Fruit fly (Drosophila melanogaster) whole organism, embryonic: ENCODE measurements around the gene Rab39.

Experiments
- CG10462 ChIP-seq: fragments of 200-800 bp; sonication (Bioruptor generic); optimal IDR thresholded peaks from 2 replicates; lab custom pipeline; 2016; ENCODE audit warnings: missing biosample characterization, missing genetic modification characterization
- CG10654 ChIP-seq: fragments of 200-800 bp; sonication (Bioruptor generic); optimal IDR thresholded peaks from 2 replicates; lab custom pipeline; 2016; ENCODE audit warnings: missing biosample characterization, missing genetic modification characterization
- CG11723 ChIP-seq: fragments of 200-800 bp; sonication (Bioruptor generic); optimal IDR thresholded peaks from 2 replicates; lab custom pipeline; 2017; ENCODE audit warnings: missing biosample characterization, mild to moderate bottlenecking, missing genetic modification characterization
- CG13624 ChIP-seq: fragments of 200-800 bp; sonication (Bioruptor generic); optimal IDR thresholded peaks from 2 replicates; lab custom pipeline; 2016; ENCODE audit warnings: missing biosample characterization, missing genetic modification characterization
- CG14441 ChIP-seq: fragments of 200-800 bp; sonication (Bioruptor generic); IDR thresholded peaks from 2 replicates; pipeline ENCODE4 v1.3.6; 2022; ENCODE audit warnings: missing biosample characterization, missing genetic modification characterization
- CG14860 ChIP-seq: fragments of 200-800 bp; sonication (Bioruptor generic); IDR thresholded peaks from 3 replicates; pipeline ENCODE4 v1.3.6; 2022; ENCODE audit warnings: missing biosample characterization, missing genetic modification characterization; ENCODE audit not compliant: partially characterized antibody
- CG18764 ChIP-seq: fragments of 200-800 bp; sonication (Bioruptor generic); optimal IDR thresholded peaks from 3 replicates; lab custom pipeline; 2016; ENCODE audit warnings: missing biosample characterization, missing genetic modification characterization
- CG2875 ChIP-seq: fragments of 200-800 bp; sonication (Bioruptor generic); optimal IDR thresholded peaks from 2 replicates; lab custom pipeline; 2017; ENCODE audit warnings: missing biosample characterization, mild to moderate bottlenecking, missing genetic modification characterization, missing genetic modification reagents
- CG2889 ChIP-seq: fragments of 200-800 bp; sonication (Bioruptor generic); IDR thresholded peaks from 3 replicates; pipeline ENCODE4 v1.3.6; 2022; ENCODE audit warnings: missing biosample characterization, missing genetic modification characterization
- CG32772 ChIP-seq: fragments of 200-800 bp; sonication (Bioruptor generic); IDR thresholded peaks from 2 replicates; pipeline ENCODE4 v1.3.6; 2022; ENCODE audit warnings: missing biosample characterization, missing genetic modification characterization
- CG4360 ChIP-seq: fragments of 200-800 bp; sonication (Bioruptor generic); IDR thresholded peaks from 2 replicates; pipeline ENCODE4 v1.3.6; 2022; ENCODE audit warnings: missing biosample characterization, missing genetic modification characterization
- CG6175 ChIP-seq: fragments of 200-800 bp; sonication (Bioruptor generic); IDR thresholded peaks from 3 replicates; pipeline ENCODE4 v1.3.6; 2022; ENCODE audit warnings: missing biosample characterization, missing genetic modification characterization
- CG6683 ChIP-seq: fragments of 200-800 bp; sonication (Bioruptor generic); optimal IDR thresholded peaks from 2 replicates; lab custom pipeline; 2017; ENCODE audit warnings: missing biosample characterization, mild to moderate bottlenecking, missing genetic modification characterization, missing genetic modification reagents
- CG6765 ChIP-seq: fragments of 200-800 bp; sonication (Bioruptor generic); optimal IDR thresholded peaks from 3 replicates; lab custom pipeline; 2017; ENCODE audit warnings: missing biosample characterization, mild to moderate bottlenecking, missing genetic modification characterization
- CG6791 ChIP-seq: fragments of 200-800 bp; sonication (Bioruptor generic); IDR thresholded peaks from 3 replicates; pipeline ENCODE4 v1.3.6; 2022; ENCODE audit warnings: missing biosample characterization, missing genetic modification characterization; ENCODE audit not compliant: partially characterized antibody
- CG6854 ChIP-seq: fragments of 200-800 bp; sonication (Bioruptor generic); optimal IDR thresholded peaks from 3 replicates; lab custom pipeline; 2017; ENCODE audit warnings: missing biosample characterization, mild to moderate bottlenecking, missing genetic modification characterization
- CG7372 ChIP-seq: fragments of 200-800 bp; sonication (Bioruptor generic); IDR thresholded peaks from 2 replicates; pipeline ENCODE4 v1.3.6; 2022; ENCODE audit warnings: missing biosample characterization, missing genetic modification characterization
- CG8765 ChIP-seq: fragments of 200-800 bp; sonication (Bioruptor generic); IDR thresholded peaks from 2 replicates; pipeline ENCODE4 v1.3.6; 2022; ENCODE audit warnings: missing biosample characterization, missing genetic modification characterization
- CG9215 ChIP-seq: fragments of 200-800 bp; sonication (Bioruptor generic); IDR thresholded peaks from 2 replicates; pipeline ENCODE4 v1.3.6; 2022; ENCODE audit warnings: missing biosample characterization, missing genetic modification characterization
- CG9797 ChIP-seq: fragments of 200-800 bp; sonication (Bioruptor generic); optimal IDR thresholded peaks from 3 replicates; lab custom pipeline; 2018; ENCODE audit warnings: missing biosample characterization, mild to moderate bottlenecking, missing genetic modification characterization
- D ChIP-seq, 2 experiments: fragments of 200-800 bp in 1 of 2; fragments of >200 bp in 1 of 2; sonication (Bioruptor generic) in 1 of 2; optimal IDR thresholded peaks; 2 replicates in 1 of 2; 3 replicates in 1 of 2; lab custom pipeline; 2017; ENCODE audit warnings: mild to moderate bottlenecking in 1 of 2, missing biosample characterization in 1 of 2, missing genetic modification characterization in 1 of 2, missing genetic modification reagents in 1 of 2
- D19A ChIP-seq: fragments of 200-800 bp; optimal IDR thresholded peaks from 3 replicates; lab custom pipeline; 2019; ENCODE audit warnings: missing biosample characterization, mild to moderate bottlenecking, missing genetic modification characterization, moderate library complexity
- D19B ChIP-seq: fragments of 200-800 bp; sonication (Bioruptor generic); optimal IDR thresholded peaks from 2 replicates; lab custom pipeline; 2017; ENCODE audit warnings: missing biosample characterization, mild to moderate bottlenecking, missing genetic modification characterization
- Drgx ChIP-seq: fragments of 200-800 bp; sonication (Bioruptor generic); IDR thresholded peaks from 2 replicates; pipeline ENCODE4 v1.3.6; 2022; ENCODE audit warnings: missing biosample characterization, missing genetic modification characterization
- Ets65A ChIP-seq: fragments of 200-800 bp; sonication (Bioruptor generic); peaks from one replicate; lab custom pipeline; 2016; ENCODE audit warnings: missing biosample characterization, missing genetic modification characterization
- GATAe ChIP-seq: fragments of 200-800 bp; sonication (Bioruptor generic); conservative IDR thresholded peaks from 2 replicates; pipeline ENCODE4 v1.3.6; 2022; ENCODE audit warnings: missing biosample characterization, missing genetic modification characterization
- HHEX ChIP-seq: fragments of 200-800 bp; sonication (Bioruptor generic); optimal IDR thresholded peaks from 3 replicates; lab custom pipeline; 2017; ENCODE audit warnings: missing biosample characterization, mild to moderate bottlenecking, missing genetic modification characterization, missing genetic modification reagents
- HLH54F ChIP-seq: fragments of 200-800 bp; sonication (Bioruptor generic); optimal IDR thresholded peaks from 3 replicates; lab custom pipeline; 2016; ENCODE audit warnings: missing biosample characterization, missing genetic modification characterization
- Hey ChIP-seq: fragments of 200-800 bp; sonication (Bioruptor generic); optimal IDR thresholded peaks from 3 replicates; lab custom pipeline; 2018; ENCODE audit warnings: missing biosample characterization, mild to moderate bottlenecking, missing genetic modification characterization
- HmgZ ChIP-seq: fragments of 200-800 bp; sonication (Bioruptor generic); optimal IDR thresholded peaks from 2 replicates; lab custom pipeline; 2018; ENCODE audit warnings: missing biosample characterization, mild to moderate bottlenecking, missing genetic modification characterization
- Hsf ChIP-seq: fragments of 200-800 bp; sonication (Bioruptor generic); optimal IDR thresholded peaks from 3 replicates; lab custom pipeline; 2016; ENCODE audit warnings: missing biosample characterization, missing genetic modification characterization
- Oli ChIP-seq: fragments of 200-800 bp; sonication (Bioruptor generic); optimal IDR thresholded peaks from 2 replicates; lab custom pipeline; 2018; ENCODE audit warnings: missing biosample characterization, mild to moderate bottlenecking, missing genetic modification characterization, moderate library complexity
- bcd ChIP-seq: fragments of 200-800 bp; sonication (Bioruptor generic); optimal IDR thresholded peaks from 2 replicates; lab custom pipeline; 2017; ENCODE audit warnings: missing biosample characterization, mild to moderate bottlenecking, missing genetic modification characterization
- dan ChIP-seq: fragments of 200-800 bp; sonication (Bioruptor generic); IDR thresholded peaks from 2 replicates; pipeline ENCODE4 v1.3.6; 2022; ENCODE audit warnings: missing biosample characterization, missing genetic modification characterization
- dimm ChIP-seq: fragments of 200-800 bp; sonication (Bioruptor generic); IDR thresholded peaks from 2 replicates; pipeline ENCODE4 v1.3.6; 2022; ENCODE audit warnings: missing biosample characterization, missing genetic modification characterization
- disco-r ChIP-seq: fragments of 200-800 bp; sonication (Bioruptor generic); optimal IDR thresholded peaks from 2 replicates; lab custom pipeline; 2016; ENCODE audit warnings: missing biosample characterization, missing genetic modification characterization
- dm ChIP-seq: fragments of 200-800 bp; sonication (Bioruptor generic); optimal IDR thresholded peaks from 3 replicates; lab custom pipeline; 2016; ENCODE audit warnings: missing biosample characterization, missing genetic modification characterization
- fd102C ChIP-seq: fragments of 200-800 bp; sonication (Bioruptor generic); optimal IDR thresholded peaks from 2 replicates; lab custom pipeline; 2018; ENCODE audit warnings: missing biosample characterization, mild to moderate bottlenecking, missing genetic modification characterization, moderate library complexity
- gcm ChIP-seq: fragments of 200-800 bp; sonication (Bioruptor generic); optimal IDR thresholded peaks from 2 replicates; lab custom pipeline; 2019; ENCODE audit warnings: missing biosample characterization, mild to moderate bottlenecking, missing genetic modification characterization, moderate library complexity
- inv ChIP-seq: fragments of 200-800 bp; sonication (Bioruptor generic); IDR thresholded peaks from 2 replicates; pipeline ENCODE4 v1.3.6; 2022; ENCODE audit warnings: missing biosample characterization, missing genetic modification characterization; ENCODE audit not compliant: partially characterized antibody
- lbe ChIP-seq: fragments of 200-800 bp; sonication (Bioruptor generic); optimal IDR thresholded peaks from 2 replicates; lab custom pipeline; 2016; ENCODE audit warnings: missing biosample characterization, mild to moderate bottlenecking, missing genetic modification characterization
- onecut ChIP-seq: fragments of 200-800 bp; sonication (Bioruptor generic); IDR thresholded peaks from 2 replicates; pipeline ENCODE4 v1.3.6; 2022; ENCODE audit warnings: missing biosample characterization, missing genetic modification characterization
- run ChIP-seq: fragments of 200-800 bp; sonication (Bioruptor generic); optimal IDR thresholded peaks from 3 replicates; lab custom pipeline; 2018; ENCODE audit warnings: missing biosample characterization, mild to moderate bottlenecking, missing genetic modification characterization
- scrt ChIP-seq: fragments of 200-800 bp; sonication (Bioruptor generic); optimal IDR thresholded peaks from 2 replicates; lab custom pipeline; 2018; ENCODE audit warnings: missing biosample characterization, mild to moderate bottlenecking, missing genetic modification characterization, moderate library complexity
- tap ChIP-seq: fragments of 200-800 bp; optimal IDR thresholded peaks from 3 replicates; lab custom pipeline; 2019; ENCODE audit warnings: missing biosample characterization, mild to moderate bottlenecking, missing genetic modification characterization, moderate library complexity
- tup ChIP-seq: fragments of 200-800 bp; sonication (Bioruptor generic); optimal IDR thresholded peaks from 2 replicates; lab custom pipeline; 2016; ENCODE audit warnings: missing biosample characterization, mild to moderate bottlenecking, missing genetic modification characterization, moderate library complexity
- zfh2 ChIP-seq: fragments of 200-800 bp; sonication (Bioruptor generic); optimal IDR thresholded peaks from 2 replicates; lab custom pipeline; 2016; ENCODE audit warnings: missing biosample characterization, missing genetic modification characterization

The Rab39 gene

DNA sequence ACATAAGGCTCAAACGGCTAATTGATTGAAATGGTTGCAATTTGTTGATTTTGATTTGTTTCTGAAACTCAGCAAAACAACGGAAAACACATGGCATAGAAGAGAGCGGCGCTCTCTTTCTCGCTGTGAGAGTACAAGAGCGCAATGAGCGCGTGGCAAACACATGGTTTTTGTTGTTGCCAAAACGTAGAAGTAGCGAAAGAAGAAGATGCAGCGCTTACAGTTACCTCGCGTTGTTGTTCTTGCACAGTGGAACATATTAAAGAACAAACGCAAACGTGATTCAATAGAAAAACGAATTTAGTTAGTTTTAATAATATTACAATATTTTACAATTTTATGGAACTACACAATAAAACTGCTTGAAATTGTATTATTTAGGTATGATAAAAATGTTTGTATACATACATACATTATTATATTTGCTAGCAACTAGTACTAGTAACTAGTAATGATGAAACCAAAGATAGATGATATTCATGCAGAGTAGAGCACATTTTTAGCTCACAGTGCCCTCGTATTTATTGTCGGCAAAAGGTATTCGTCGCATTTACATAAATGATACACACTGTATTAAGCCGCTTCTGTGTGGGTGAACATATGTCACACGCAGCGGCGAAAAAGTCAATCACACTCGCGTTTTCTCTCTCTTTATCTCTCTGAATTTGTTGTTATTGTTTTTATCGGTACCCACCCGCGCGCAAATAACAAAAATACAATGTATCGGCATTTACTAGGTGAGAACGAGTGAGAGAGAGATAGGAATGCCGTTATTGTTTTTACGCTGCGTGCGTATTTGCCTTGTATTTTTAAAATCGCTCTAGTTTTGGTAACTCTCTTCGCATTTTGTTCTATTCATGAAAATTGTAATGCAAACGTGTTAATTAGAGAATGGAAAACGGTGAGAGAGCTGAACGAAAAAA, 29.3 kb upstream of the Rab39 start (continued):
- peak; percentile 97 for TF ChIP-seq Oli
- TF ChIP-seq tup (GFP tag; lab: Kevin White, UChicago), result peak; percentile 65
- peak; percentile 84 for TF ChIP-seq zfh2 (GFP tag; lab: Kevin White, UChicago)
- peak; percentile 84 for TF ChIP-seq CG14441 (GFP tag; lab: Robert Waterston, UW)
- peak; percentile 75 for TF ChIP-seq CG13624 (GFP tag; lab: Kevin White, UChicago)
- TF ChIP-seq CG18764, result peak; percentile 86
- peak; percentile 77 for TF ChIP-seq onecut
- no peak for TF ChIP-seq CG6791 (GFP tag; lab: Robert Waterston, UW)
- TF ChIP-seq HmgZ (tag; lab: Kevin White, UChicago), result peak; percentile 88
- peak; percentile 79 for TF ChIP-seq Drgx (GFP tag; lab: Robert Waterston, UW)
- TF ChIP-seq lbe (GFP tag; lab: Kevin White, UChicago), result peak; percentile 87
- peak; percentile 24 for TF ChIP-seq CG9797 (GFP tag; lab: Kevin White, UChicago)
- TF ChIP-seq dm (GFP tag; lab: Kevin White, UChicago), result peak; percentile 36
- peak; percentile 90 for TF ChIP-seq CG11723 (GFP tag; lab: Kevin White, UChicago)
- peak; percentile 47 for TF ChIP-seq Hey (tag; lab: Kevin White, UChicago)
- TF ChIP-seq tap (tag; lab: Kevin White, UChicago), result peak; percentile 88
- peak; percentile 90 for TF ChIP-seq Hsf (GFP tag; lab: Kevin White, UChicago)
- TF ChIP-seq D (optimal IDR thresholded peaks at IDR 0.05; lab: Kevin White, UChicago), result no peak
- TF ChIP-seq D (GFP tag; optimal IDR thresholded peaks at IDR 0.05; lab: Kevin White, UChicago), result peak; percentile 95
- peak; percentile 54; the same call in 1 of the 2 replicates for TF ChIP-seq dan (GFP tag; lab: Robert Waterston, UW)
- TF ChIP-seq CG6683 (GFP tag; lab: Kevin White, UChicago), result peak; percentile 91
- TF ChIP-seq HHEX, result peak; percentile 96
- TF ChIP-seq CG7372 (GFP tag; lab: Robert Waterston, UW), result peak; percentile 86
- TF ChIP-seq inv (GFP tag; lab: Robert Waterston, UW), result no peak
- peak; percentile 87 for TF ChIP-seq CG9215 (GFP tag; lab: Robert Waterston, UW)
- peak; percentile 93 for TF ChIP-seq D19A (tag; lab: Kevin White, UChicago)
- TF ChIP-seq CG8765 (GFP tag; lab: Robert Waterston, UW), result peak; percentile 54; the same call in 1 of the 2 replicates
- TF ChIP-seq D19B (GFP tag; lab: Kevin White, UChicago), result peak; percentile 91
- peak; percentile 61; the same call in 1 of the 3 replicates for TF ChIP-seq CG6175 (GFP tag; lab: Robert Waterston, UW)
- peak; percentile 89 for TF ChIP-seq CG10462 (GFP tag; lab: Kevin White, UChicago)
- peak; percentile 20 for TF ChIP-seq fd102C (GFP tag; lab: Kevin White, UChicago)
- peak; percentile 87 for TF ChIP-seq CG10654 (GFP tag; lab: Kevin White, UChicago)
- peak; percentile 95 for TF ChIP-seq bcd (GFP tag; lab: Kevin White, UChicago)
- TF ChIP-seq CG2875 (GFP tag; lab: Kevin White, UChicago), result peak; percentile 88
- peak; percentile 94 for TF ChIP-seq gcm (GFP tag; lab: Kevin White, UChicago)
- peak; percentile 72; the same call in 1 of the 3 replicates for TF ChIP-seq CG2889 (GFP tag; lab: Robert Waterston, UW)
- peak; percentile 93 for TF ChIP-seq CG6854 (GFP tag; lab: Kevin White, UChicago)
- no peak for TF ChIP-seq dimm (GFP tag; lab: Robert Waterston, UW)
- peak; percentile 92 for TF ChIP-seq CG6765 (GFP tag; lab: Kevin White, UChicago)
- peak; percentile 53; the same call in 1 of the 2 replicates for TF ChIP-seq GATAe (GFP tag; lab: Robert Waterston, UW)
- peak; percentile 89 for TF ChIP-seq scrt
- peak; percentile 61; the same call in 1 of the 2 replicates for TF ChIP-seq CG4360
- peak; percentile 92 for TF ChIP-seq run (tag; lab: Kevin White, UChicago)
- peak; percentile 60 for TF ChIP-seq disco-r
- TF ChIP-seq CG32772 (GFP tag; lab: Robert Waterston, UW), result peak; percentile 76
- no peak for TF ChIP-seq CG14860 (GFP tag; lab: Robert Waterston, UW)
- TF ChIP-seq Ets65A, result peak; percentile 96
- peak; percentile 86 for TF ChIP-seq HLH54F (GFP tag; lab: Kevin White, UChicago)
